Fruit fly (Drosophila melanogaster) whole organism, embryonic: ENCODE data around the gene CG13690.

Experiments used
- CG10147 ChIP-seq: fragments of 200-800 bp; sonication (Bioruptor generic); optimal IDR thresholded peaks from 2 replicates; lab custom pipeline; 2019; ENCODE audit warnings: missing biosample characterization, mild to moderate bottlenecking, missing genetic modification characterization, moderate library complexity
- CG10959 ChIP-seq: fragments of 200-800 bp; sonication (Bioruptor generic); IDR thresholded peaks from 2 replicates; pipeline ENCODE4 v1.3.6; 2022; ENCODE audit warnings: missing biosample characterization, missing genetic modification characterization
- CG11093 ChIP-seq: fragments of 200-800 bp; sonication (Bioruptor generic); IDR thresholded peaks from 3 replicates; pipeline ENCODE4 v1.3.6; 2022; ENCODE audit warnings: missing biosample characterization, missing genetic modification characterization
- CG11398 ChIP-seq: fragments of 200-800 bp; sonication (Bioruptor generic); optimal IDR thresholded peaks from 2 replicates; lab custom pipeline; 2016; ENCODE audit warnings: missing biosample characterization, missing genetic modification characterization
- CG11504 ChIP-seq: fragments of 200-800 bp; sonication (Bioruptor generic); optimal IDR thresholded peaks from 3 replicates; lab custom pipeline; 2019; ENCODE audit warnings: missing biosample characterization, mild to moderate bottlenecking, missing genetic modification characterization, moderate library complexity
- CG12236 ChIP-seq: fragments of 200-800 bp; sonication (Bioruptor generic); optimal IDR thresholded peaks from 2 replicates; lab custom pipeline; 2016; ENCODE audit warnings: missing biosample characterization, missing genetic modification characterization
- CG12299 ChIP-seq: fragments of 200-800 bp; sonication (Bioruptor generic); optimal IDR thresholded peaks from 2 replicates; lab custom pipeline; 2018; ENCODE audit warnings: missing biosample characterization, mild to moderate bottlenecking, missing genetic modification characterization
- CG15514 ChIP-seq: fragments of 200-800 bp; sonication (Bioruptor generic); optimal IDR thresholded peaks from 3 replicates; lab custom pipeline; 2017; ENCODE audit warnings: missing biosample characterization, missing genetic modification characterization, mild to moderate bottlenecking, moderate library complexity, missing genetic modification reagents
- CG17359 ChIP-seq: fragments of 200-800 bp; sonication (Bioruptor generic); optimal IDR thresholded peaks from 3 replicates; lab custom pipeline; 2018; ENCODE audit warnings: missing biosample characterization, mild to moderate bottlenecking, missing genetic modification characterization, moderate library complexity
- CG18764 ChIP-seq: fragments of 200-800 bp; sonication (Bioruptor generic); optimal IDR thresholded peaks from 3 replicates; lab custom pipeline; 2016; ENCODE audit warnings: missing biosample characterization, missing genetic modification characterization
- CG2875 ChIP-seq: fragments of 200-800 bp; sonication (Bioruptor generic); optimal IDR thresholded peaks from 2 replicates; lab custom pipeline; 2017; ENCODE audit warnings: missing biosample characterization, mild to moderate bottlenecking, missing genetic modification characterization, missing genetic modification reagents
- CG32532 ChIP-seq: fragments of 200-800 bp; sonication (Bioruptor generic); IDR thresholded peaks from 2 replicates; pipeline ENCODE4 v1.3.6; 2022; ENCODE audit warnings: missing biosample characterization, missing genetic modification characterization
- CG3838 ChIP-seq: fragments of 200-800 bp; sonication (Bioruptor generic); optimal IDR thresholded peaks from 3 replicates; lab custom pipeline; 2016; ENCODE audit warnings: missing biosample characterization, missing genetic modification characterization
- CG7745 ChIP-seq: fragments of 200-800 bp; sonication (Bioruptor generic); optimal IDR thresholded peaks from 2 replicates; lab custom pipeline; 2018; ENCODE audit warnings: missing biosample characterization, mild to moderate bottlenecking, missing genetic modification characterization, moderate library complexity
- CG8388 ChIP-seq: fragments of 200-800 bp; sonication (Bioruptor generic); optimal IDR thresholded peaks from 2 replicates; lab custom pipeline; 2019; ENCODE audit warnings: missing biosample characterization, mild to moderate bottlenecking, missing genetic modification characterization, moderate library complexity
- CG9609 ChIP-seq: fragments of 200-800 bp; sonication (Bioruptor generic); optimal IDR thresholded peaks from 3 replicates; lab custom pipeline; 2016; ENCODE audit warnings: missing biosample characterization, missing genetic modification characterization
- Dek ChIP-seq: fragments of 200-800 bp; sonication (Bioruptor generic); optimal IDR thresholded peaks from 3 replicates; lab custom pipeline; 2019; ENCODE audit warnings: missing biosample characterization, mild to moderate bottlenecking, missing genetic modification characterization, moderate library complexity
- Drgx ChIP-seq: fragments of 200-800 bp; sonication (Bioruptor generic); IDR thresholded peaks from 2 replicates; pipeline ENCODE4 v1.3.6; 2022; ENCODE audit warnings: missing biosample characterization, missing genetic modification characterization
- E2f1 ChIP-seq: fragments of 200-800 bp; sonication (Bioruptor generic); IDR thresholded peaks from 2 replicates; pipeline ENCODE4 v1.3.6; 2022; ENCODE audit warnings: missing biosample characterization, missing genetic modification characterization
- Hr3 ChIP-seq: fragments of 200-800 bp; sonication (Bioruptor generic); optimal IDR thresholded peaks from 3 replicates; lab custom pipeline; 2016; ENCODE audit warnings: missing biosample characterization, missing genetic modification characterization
- Mad ChIP-seq: fragments of 200-800 bp; sonication (Bioruptor generic); optimal IDR thresholded peaks from 2 replicates; lab custom pipeline; 2016; ENCODE audit warnings: missing biosample characterization, missing genetic modification characterization
- Max ChIP-seq: fragments of 200-800 bp; sonication (Bioruptor generic); optimal IDR thresholded peaks from 2 replicates; lab custom pipeline; 2016; ENCODE audit warnings: missing biosample characterization, mild to moderate bottlenecking, missing genetic modification characterization
- Meics ChIP-seq: fragments of 200-800 bp; sonication (Bioruptor generic); optimal IDR thresholded peaks from 2 replicates; lab custom pipeline; 2017; ENCODE audit warnings: missing biosample characterization, mild to moderate bottlenecking, missing genetic modification characterization
- Myb ChIP-seq: fragments of 200-800 bp; sonication (Bioruptor generic); optimal IDR thresholded peaks from 2 replicates; lab custom pipeline; 2016; ENCODE audit warnings: missing biosample characterization, missing genetic modification characterization
- Nf-YA ChIP-seq: fragments of 200-800 bp; sonication (Bioruptor generic); IDR thresholded peaks from 2 replicates; pipeline ENCODE4 v1.3.6; 2022; ENCODE audit warnings: missing biosample characterization, missing genetic modification characterization
- Opbp ChIP-seq: fragments of 200-800 bp; sonication (Bioruptor generic); IDR thresholded peaks from 3 replicates; pipeline ENCODE4 v1.3.6; 2022; ENCODE audit warnings: missing biosample characterization, missing genetic modification characterization; ENCODE audit not compliant: partially characterized antibody
- Rx ChIP-seq: fragments of 200-800 bp; sonication (Bioruptor generic); IDR thresholded peaks from 2 replicates; pipeline ENCODE4 v1.3.6; 2022; ENCODE audit warnings: missing biosample characterization, missing genetic modification characterization
- Sry-δ ChIP-seq: fragments of 200-800 bp; sonication (Bioruptor generic); optimal IDR thresholded peaks from 2 replicates; lab custom pipeline; 2016; ENCODE audit warnings: missing biosample characterization, missing genetic modification characterization
- ara ChIP-seq: fragments of 200-800 bp; sonication (Bioruptor generic); IDR thresholded peaks from 2 replicates; pipeline ENCODE4 v1.3.6; 2022; ENCODE audit warnings: missing biosample characterization, missing genetic modification characterization
- cg ChIP-seq: fragments of 200-800 bp; sonication (Bioruptor generic); optimal IDR thresholded peaks from 3 replicates; lab custom pipeline; 2019; ENCODE audit warnings: missing biosample characterization, mild to moderate bottlenecking, missing genetic modification characterization, moderate library complexity
- corto ChIP-seq: fragments of 200-800 bp; sonication (Bioruptor generic); optimal IDR thresholded peaks from 2 replicates; lab custom pipeline; 2016; ENCODE audit warnings: missing biosample characterization, mild to moderate bottlenecking, missing genetic modification characterization, moderate library complexity
- disco-r ChIP-seq: fragments of 200-800 bp; sonication (Bioruptor generic); optimal IDR thresholded peaks from 2 replicates; lab custom pipeline; 2016; ENCODE audit warnings: missing biosample characterization, missing genetic modification characterization
- dysf ChIP-seq: fragments of 200-800 bp; sonication (Bioruptor generic); IDR thresholded peaks from 3 replicates; pipeline ENCODE4 v1.3.6; 2022; ENCODE audit warnings: missing biosample characterization, missing genetic modification characterization
- hth ChIP-seq: fragments of >200 bp; optimal IDR thresholded peaks from 2 replicates; lab custom pipeline; 2017; ENCODE audit warnings: inconsistent platforms
- ind ChIP-seq: fragments of 200-800 bp; sonication (Bioruptor generic); optimal IDR thresholded peaks from 3 replicates; lab custom pipeline; 2016; ENCODE audit warnings: missing biosample characterization, missing genetic modification characterization
- insv ChIP-seq, 2 experiments: fragments of 200-800 bp; sonication (Bioruptor generic); optimal IDR thresholded peaks; 3 replicates each; lab custom pipeline; 2016 to 2018; ENCODE audit warnings: missing biosample characterization in 2 of 2, missing genetic modification characterization in 2 of 2
- inv ChIP-seq: fragments of 200-800 bp; sonication (Bioruptor generic); IDR thresholded peaks from 2 replicates; pipeline ENCODE4 v1.3.6; 2022; ENCODE audit warnings: missing biosample characterization, missing genetic modification characterization; ENCODE audit not compliant: partially characterized antibody
- lov ChIP-seq, 2 experiments: fragments of 200-800 bp in 1 of 2; fragments of >200 bp in 1 of 2; sonication (Bioruptor generic) in 1 of 2; IDR thresholded peaks in 1 of 2; optimal IDR thresholded peaks in 1 of 2; 2 replicates in 1 of 2; 3 replicates in 1 of 2; pipeline versions ENCODE4 v1.3.6 to Lab custom; 2017 to 2022; ENCODE audit warnings: missing biosample characterization in 1 of 2, missing genetic modification characterization in 1 of 2
- luna ChIP-seq: fragments of 200-800 bp; sonication (Bioruptor generic); optimal IDR thresholded peaks from 2 replicates; lab custom pipeline; 2016; ENCODE audit warnings: missing biosample characterization, missing genetic modification characterization
- nom ChIP-seq: fragments of 200-800 bp; sonication (Bioruptor generic); optimal IDR thresholded peaks from 2 replicates; lab custom pipeline; 2017; ENCODE audit warnings: missing biosample characterization, missing genetic modification characterization, mild to moderate bottlenecking, moderate library complexity, missing genetic modification reagents
- phol ChIP-seq: fragments of 200-800 bp; sonication (Bioruptor generic); optimal IDR thresholded peaks from 3 replicates; lab custom pipeline; 2018; ENCODE audit warnings: missing biosample characterization, mild to moderate bottlenecking, missing genetic modification characterization, moderate library complexity
- pzg ChIP-seq: fragments of 200-800 bp; sonication (Bioruptor generic); optimal IDR thresholded peaks from 3 replicates; lab custom pipeline; 2018; ENCODE audit warnings: missing biosample characterization, mild to moderate bottlenecking, missing genetic modification characterization, moderate library complexity
- salm ChIP-seq: fragments of 200-800 bp; sonication (Bioruptor generic); optimal IDR thresholded peaks from 2 replicates; lab custom pipeline; 2018; ENCODE audit warnings: missing biosample characterization, mild to moderate bottlenecking, missing genetic modification characterization
- sc ChIP-seq, 3 experiments: fragments of >200 bp in 2 of 3; fragments of 200-800 bp in 1 of 3; sonication (Bioruptor generic) in 1 of 3; optimal IDR thresholded peaks; 2 replicates in 2 of 3; 3 replicates in 1 of 3; lab custom pipeline; 2017; ENCODE audit warnings: mild to moderate bottlenecking in 1 of 3, missing biosample characterization in 1 of 3, missing genetic modification characterization in 1 of 3, missing genetic modification reagents in 1 of 3
- tio ChIP-seq: fragments of 200-800 bp; sonication (Bioruptor generic); optimal IDR thresholded peaks from 2 replicates; lab custom pipeline; 2017; ENCODE audit warnings: missing biosample characterization, missing genetic modification characterization, inconsistent platforms
- tna ChIP-seq: fragments of 200-800 bp; sonication (Bioruptor generic); IDR thresholded peaks from 2 replicates; pipeline ENCODE4 v1.3.6; 2022; ENCODE audit warnings: missing biosample characterization, missing genetic modification characterization; ENCODE audit not compliant: partially characterized antibody
- trh ChIP-seq: fragments of 200-800 bp; sonication (Bioruptor generic); optimal IDR thresholded peaks from 2 replicates; lab custom pipeline; 2016; ENCODE audit warnings: missing biosample characterization, missing genetic modification characterization
- yki ChIP-seq: fragments of >200 bp; optimal IDR thresholded peaks from 3 replicates; lab custom pipeline; 2018

Gene CG13690

DNA sequence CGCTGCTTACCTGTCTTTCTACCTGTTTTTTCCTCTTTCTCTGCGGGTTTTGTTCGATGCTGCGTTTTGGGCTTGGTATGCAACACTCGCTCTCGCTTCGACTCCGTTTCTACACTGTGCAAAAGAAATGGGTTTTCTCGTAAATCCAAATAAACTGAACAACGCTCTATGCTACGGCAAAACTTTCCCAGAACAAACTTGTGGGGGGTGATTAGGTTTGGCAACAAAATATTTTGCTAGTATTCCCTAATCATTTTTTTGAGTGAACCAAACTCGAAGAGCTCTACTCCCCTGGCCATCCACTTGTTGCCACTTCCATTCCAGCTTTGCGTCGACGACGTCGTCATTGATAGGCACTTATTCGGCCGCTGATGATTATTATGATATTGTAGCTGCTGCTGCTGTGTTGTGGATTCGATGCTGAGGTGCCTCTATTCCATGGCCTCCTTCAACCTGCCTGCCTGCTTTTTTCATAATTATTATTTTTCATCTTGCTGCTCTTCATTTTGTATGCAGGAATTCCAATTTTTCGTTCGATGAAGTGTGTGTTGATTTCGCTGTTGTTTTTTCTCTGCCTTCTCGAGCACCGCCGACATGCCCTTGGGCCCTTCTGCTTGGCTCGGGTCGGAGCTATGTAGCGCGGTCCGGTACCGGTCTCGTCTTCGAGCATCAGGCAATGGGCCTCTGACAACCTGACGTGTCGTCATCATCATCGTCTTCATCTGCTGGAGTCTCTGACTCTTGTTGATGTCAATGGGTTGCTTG, 22.7 kb upstream of the CG13690 start (continued):
- TF ChIP-seq CG12299 (tag; lab: Kevin White, UChicago), result peak; percentile 10
- TF ChIP-seq Nf-YA (GFP tag; lab: Robert Waterston, UW), result peak; percentile 71
- peak; percentile 88 for TF ChIP-seq phol (tag; lab: Kevin White, UChicago)
- TF ChIP-seq Sry-δ, result peak; percentile 12
- TF ChIP-seq CG9609 (GFP tag; lab: Kevin White, UChicago), result peak; percentile 85
- peak; percentile 24 for TF ChIP-seq CG15514
- no peak for TF ChIP-seq CG10147 (GFP tag; lab: Kevin White, UChicago)
- TF ChIP-seq Max, result peak; percentile 31
- TF ChIP-seq insv (GFP tag; optimal IDR thresholded peaks at IDR 0.05; lab: Kevin White, UChicago), result no peak
- TF ChIP-seq Opbp (GFP tag; lab: Robert Waterston, UW), result no peak
- TF ChIP-seq CG12236 (GFP tag; lab: Kevin White, UChicago), result peak; percentile 91
- no peak for TF ChIP-seq CG7745
- TF ChIP-seq cg (GFP tag; lab: Kevin White, UChicago), result no peak
- TF ChIP-seq CG8388, result peak; percentile 78
- TF ChIP-seq tna (GFP tag; lab: Robert Waterston, UW), result no peak
- TF ChIP-seq CG11398, result peak; percentile 64
- TF ChIP-seq Dek (tag; lab: Kevin White, UChicago), result peak; percentile 51
- TF ChIP-seq CG17359 (tag; lab: Kevin White, UChicago), result peak; percentile 92
- peak; percentile 74 for TF ChIP-seq tio (GFP tag; lab: Kevin White, UChicago)
- no peak for TF ChIP-seq yki (lab: Kevin White, UChicago)
- peak; percentile 65; the same call in 1 of the 2 replicates for TF ChIP-seq CG32532 (GFP tag; lab: Robert Waterston, UW)
- peak; percentile 73 for TF ChIP-seq salm
- TF ChIP-seq sc (optimal IDR thresholded peaks at IDR 0.05; lab: Kevin White, UChicago), result no peak
- TF ChIP-seq sc (GFP tag; optimal IDR thresholded peaks at IDR 0.05; lab: Kevin White, UChicago), result peak; percentile 70
- peak; percentile 76 for TF ChIP-seq ind
- no peak for TF ChIP-seq lov (optimal IDR thresholded peaks at IDR 0.05; lab: Kevin White, UChicago)
- peak; percentile 91 for TF ChIP-seq lov (GFP tag; IDR thresholded peaks at IDR 0.05; lab: Robert Waterston, UW)
- peak; percentile 75 for TF ChIP-seq Hr3 (GFP tag; lab: Kevin White, UChicago)
- TF ChIP-seq pzg (GFP tag; lab: Kevin White, UChicago), result no peak
- peak; percentile 58 for TF ChIP-seq Myb (GFP tag; lab: Kevin White, UChicago)
- peak; percentile 90 for TF ChIP-seq CG10959
- no peak for TF ChIP-seq CG11504 (tag; lab: Kevin White, UChicago)
- TF ChIP-seq Drgx (GFP tag; lab: Robert Waterston, UW), result peak; percentile 91
- TF ChIP-seq disco-r (GFP tag; lab: Kevin White, UChicago), result no peak
- peak; percentile 37 for TF ChIP-seq Meics (GFP tag; lab: Kevin White, UChicago)
- TF ChIP-seq Mad (GFP tag; lab: Kevin White, UChicago), result peak; percentile 77
- TF ChIP-seq hth, result no peak
- TF ChIP-seq ara (GFP tag; lab: Robert Waterston, UW), result peak; percentile 93
- TF ChIP-seq CG2875 (GFP tag; lab: Kevin White, UChicago), result peak; percentile 77
- TF ChIP-seq luna, result no peak
- peak; percentile 73 for TF ChIP-seq dysf (GFP tag; lab: Robert Waterston, UW)
- TF ChIP-seq E2f1 (GFP tag; lab: Robert Waterston, UW), result peak; percentile 79
- peak; percentile 81 for TF ChIP-seq CG11093 (GFP tag; lab: Robert Waterston, UW)
- peak; percentile 43 for TF ChIP-seq trh (GFP tag; lab: Kevin White, UChicago)
- peak; percentile 91 for TF ChIP-seq nom
- TF ChIP-seq CG3838 (GFP tag; lab: Kevin White, UChicago), result peak; percentile 23
- peak; percentile 92 for TF ChIP-seq corto (GFP tag; lab: Kevin White, UChicago)
- peak; percentile 88 for TF ChIP-seq Rx (GFP tag; lab: Robert Waterston, UW)
- no peak for TF ChIP-seq inv (GFP tag; lab: Robert Waterston, UW)
- peak; percentile 66 for TF ChIP-seq CG18764 (GFP tag; lab: Kevin White, UChicago)
